Fruit fly (Drosophila melanogaster): Measurements from ENCODE around the gene CG42504.

The CG42504 gene

DNA sequence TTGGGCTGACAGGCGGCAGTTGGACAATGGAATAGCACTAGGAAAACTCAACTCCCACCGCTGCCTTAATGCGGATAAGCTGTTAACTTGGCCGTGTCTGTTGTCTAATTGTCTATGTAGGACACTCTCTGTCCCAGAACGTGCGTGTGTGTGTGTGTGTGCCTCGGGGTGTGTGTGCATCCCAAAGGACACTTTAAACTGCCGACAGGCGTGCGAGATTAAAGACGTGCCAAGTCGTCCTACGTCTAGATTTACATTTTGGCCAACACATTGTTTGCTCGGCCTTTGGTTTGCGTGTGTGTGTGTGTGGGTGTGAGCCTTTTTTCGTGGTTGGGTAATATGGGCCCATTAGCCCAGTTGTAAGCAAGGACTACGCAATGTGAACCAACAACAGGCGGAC lies 33.4 kb downstream of the CG42504 start:
- TF ChIP-seq CG13204 (GFP tag; optimal IDR thresholded peaks at IDR 0.05) (no peak), CG8159 (tag; optimal IDR thresholded peaks at IDR 0.05) (no peak), CG4496 (GFP tag; IDR thresholded peaks at IDR 0.05) (no peak), rn (GFP tag; IDR thresholded peaks at IDR 0.05) (no peak), CG15710 (tag; optimal IDR thresholded peaks at IDR 0.05) (no peak), CG9948 (tag; optimal IDR thresholded peaks at IDR 0.05) (no peak), CG10348 (GFP tag; IDR thresholded peaks at IDR 0.05) (no peak), CG34367 (tag; optimal IDR thresholded peaks at IDR 0.05) (no peak), CG14655 (GFP tag; optimal IDR thresholded peaks at IDR 0.05) (no peak), CG32121 (GFP tag; IDR thresholded peaks at IDR 0.05) (no peak), D1 (tag; optimal IDR thresholded peaks at IDR 0.05) (no peak), CG12605 (GFP tag; IDR thresholded peaks at IDR 0.05) (no peak)

DNA sequence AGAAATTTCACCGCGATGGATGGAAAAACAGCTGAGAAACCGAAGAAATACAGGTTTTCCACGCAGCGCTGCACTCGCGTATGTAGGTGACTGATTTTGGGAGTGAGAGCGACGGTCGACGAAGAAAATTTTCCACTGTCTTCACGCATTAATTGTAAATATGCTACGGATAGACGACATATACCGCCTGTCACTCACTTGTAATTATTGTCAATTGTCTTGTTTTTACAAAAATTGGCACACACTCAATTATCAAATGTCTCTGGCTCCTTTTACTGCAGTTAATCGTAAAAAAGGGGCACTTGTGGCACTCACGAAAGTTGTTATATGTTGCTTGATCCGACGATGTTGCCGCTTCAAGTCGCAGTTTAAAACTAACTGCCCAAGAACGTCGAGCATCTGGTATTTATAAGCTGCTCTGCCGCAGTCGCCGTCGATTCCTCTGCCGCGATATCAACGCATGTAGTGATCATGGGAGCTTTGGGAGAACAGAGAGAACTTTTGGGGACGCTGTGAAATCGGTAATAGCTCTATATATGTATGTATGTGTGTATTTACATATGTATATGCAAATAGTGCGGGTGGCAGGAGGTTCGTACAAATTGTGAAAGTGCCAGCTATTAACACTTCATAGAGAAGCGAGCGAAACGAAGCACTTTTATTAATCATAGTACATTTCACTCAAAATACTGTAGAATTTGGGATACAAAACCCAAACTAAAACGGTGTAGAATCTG lies 38.5 kb downstream of the CG42504 start, which contains the start of gene mfas:
mfas (minus strand) TSS at position 382 of the 737 bp plus-strand sequence.
- TF ChIP-seq Snoo (tag; optimal IDR thresholded peaks at IDR 0.05) = peak; percentile 3
- TF ChIP-seq gl (tag; optimal IDR thresholded peaks at IDR 0.05) = no peak
- no peak for TF ChIP-seq CG8159 (tag; optimal IDR thresholded peaks at IDR 0.05)
- TF ChIP-seq CG4496 (GFP tag; IDR thresholded peaks at IDR 0.05) = 0 out of 3 replicates have a peak, but pooled peaks have one; percentile 38
- peak; percentile 58 for TF ChIP-seq EcR (GFP tag; optimal IDR thresholded peaks at IDR 0.05)
- peak; percentile 51 for TF ChIP-seq Pif1B (GFP tag; optimal IDR thresholded peaks at IDR 0.05)
- TF ChIP-seq CG12605 (GFP tag; IDR thresholded peaks at IDR 0.05) = 0 out of 2 replicates have a peak, but pooled peaks have one; percentile 9
- TF ChIP-seq fd96Ca (GFP tag; IDR thresholded peaks at IDR 0.05) = no peak
- peak; percentile 37 for TF ChIP-seq Pif1A (GFP tag; optimal IDR thresholded peaks at IDR 0.05)
- TF ChIP-seq rn (GFP tag; IDR thresholded peaks at IDR 0.05) = no peak
- peak; percentile 21 for TF ChIP-seq CG13204 (GFP tag; optimal IDR thresholded peaks at IDR 0.05)
- no peak for TF ChIP-seq CG34367 (tag; optimal IDR thresholded peaks at IDR 0.05)

DNA sequence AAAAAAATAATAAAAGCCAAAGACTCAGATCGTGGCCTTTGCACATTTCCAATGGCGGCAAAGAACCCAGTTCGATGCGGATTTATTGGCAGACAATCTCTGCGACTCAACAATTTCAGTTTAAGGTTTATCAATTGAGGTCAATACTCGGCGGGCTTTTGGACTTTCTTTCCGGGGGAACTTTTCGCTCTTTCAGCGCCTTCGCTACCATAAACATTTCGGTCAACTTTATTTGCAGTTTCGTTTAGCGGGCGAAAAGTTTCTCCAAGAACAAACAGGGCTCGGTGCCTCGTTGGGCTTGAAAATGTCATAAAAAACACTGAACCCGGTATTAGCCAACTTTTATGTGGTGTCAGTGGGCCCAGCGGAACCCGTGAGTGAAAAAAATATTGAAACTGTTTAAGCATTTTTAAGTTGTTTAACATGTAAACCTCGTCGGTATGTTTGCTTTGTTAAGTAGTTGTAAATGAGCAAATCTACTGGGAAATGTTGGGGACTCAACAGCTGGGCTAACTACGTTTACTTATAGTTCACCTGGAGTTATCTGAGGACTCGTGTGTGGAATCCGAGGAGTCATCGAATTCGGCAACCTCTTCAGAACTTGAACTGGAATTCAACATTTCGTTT lies 39.9 kb downstream of the CG42504 start:
- TF ChIP-seq CG8301 (tag; optimal IDR thresholded peaks at IDR 0.05) = no peak
- no peak for TF ChIP-seq CG12605 (GFP tag; IDR thresholded peaks at IDR 0.05)
- TF ChIP-seq Ets98B (GFP tag; IDR thresholded peaks at IDR 0.05) = no peak
- TF ChIP-seq D1 (tag; optimal IDR thresholded peaks at IDR 0.05) = no peak
- TF ChIP-seq CG9948 (tag; optimal IDR thresholded peaks at IDR 0.05) = no peak
- TF ChIP-seq CG14655 (GFP tag; optimal IDR thresholded peaks at IDR 0.05) = no peak
- no peak for TF ChIP-seq CG32121 (GFP tag; IDR thresholded peaks at IDR 0.05)
- no peak for TF ChIP-seq CG8159 (tag; optimal IDR thresholded peaks at IDR 0.05)
- no peak for TF ChIP-seq rn (GFP tag; IDR thresholded peaks at IDR 0.05)
- TF ChIP-seq Snoo (tag; optimal IDR thresholded peaks at IDR 0.05) = no peak
- no peak for TF ChIP-seq CG34367 (tag; optimal IDR thresholded peaks at IDR 0.05)
- TF ChIP-seq Pif1A (GFP tag; optimal IDR thresholded peaks at IDR 0.05) = no peak
- no peak for TF ChIP-seq Pif1B (GFP tag; optimal IDR thresholded peaks at IDR 0.05)
- no peak for TF ChIP-seq CG4496 (GFP tag; IDR thresholded peaks at IDR 0.05)
- no peak for TF ChIP-seq EcR (GFP tag; optimal IDR thresholded peaks at IDR 0.05)

DNA sequence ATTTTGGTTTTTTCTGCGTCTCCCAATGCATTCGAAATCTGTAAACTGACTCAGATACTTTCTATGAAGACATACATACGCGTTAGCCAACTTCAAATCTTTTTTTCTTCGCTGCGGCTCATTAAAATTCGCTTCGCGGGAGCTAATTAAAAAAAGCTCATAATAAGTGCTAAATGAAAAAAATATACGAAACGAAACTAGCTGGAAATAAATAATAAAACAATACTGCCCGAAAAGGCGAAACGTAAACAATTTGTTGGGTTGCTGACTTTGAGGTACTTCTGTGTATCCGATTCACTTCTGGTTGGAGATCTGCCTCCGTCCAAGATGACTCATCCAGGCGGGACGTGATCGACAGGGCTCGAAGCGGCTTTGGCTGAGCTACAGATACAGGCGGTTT lies 41.6 kb downstream of the CG42504 start:
- TF ChIP-seq CG13204 (GFP tag; optimal IDR thresholded peaks at IDR 0.05) = peak; percentile 42
- TF ChIP-seq Pif1A (GFP tag; optimal IDR thresholded peaks at IDR 0.05) = no peak

DNA sequence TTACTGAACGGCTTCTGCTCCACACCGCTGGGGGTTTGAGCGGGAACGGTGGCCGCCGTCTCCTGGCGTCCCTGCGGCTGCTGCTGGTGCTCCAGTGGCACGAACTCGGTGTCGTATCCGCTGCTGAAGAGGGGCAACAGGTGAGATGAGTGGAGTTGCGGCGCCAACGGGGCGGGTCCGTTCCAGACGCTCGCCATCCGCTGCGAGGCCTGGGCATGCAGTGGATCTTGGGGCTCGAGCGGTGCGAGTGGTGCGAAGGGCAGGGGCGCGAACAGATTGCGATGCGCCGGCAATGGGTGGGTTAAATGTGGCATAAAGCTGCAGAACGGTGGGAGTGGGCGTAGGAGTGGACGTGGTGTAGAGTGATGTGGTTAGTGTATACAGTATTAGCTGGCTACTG lies 42.4 kb downstream of the CG42504 start:
- TF ChIP-seq D1 (tag; optimal IDR thresholded peaks at IDR 0.05) (no peak), Pif1A (GFP tag; optimal IDR thresholded peaks at IDR 0.05) (no peak), CG13204 (GFP tag; optimal IDR thresholded peaks at IDR 0.05) (peak; percentile 87)

DNA sequence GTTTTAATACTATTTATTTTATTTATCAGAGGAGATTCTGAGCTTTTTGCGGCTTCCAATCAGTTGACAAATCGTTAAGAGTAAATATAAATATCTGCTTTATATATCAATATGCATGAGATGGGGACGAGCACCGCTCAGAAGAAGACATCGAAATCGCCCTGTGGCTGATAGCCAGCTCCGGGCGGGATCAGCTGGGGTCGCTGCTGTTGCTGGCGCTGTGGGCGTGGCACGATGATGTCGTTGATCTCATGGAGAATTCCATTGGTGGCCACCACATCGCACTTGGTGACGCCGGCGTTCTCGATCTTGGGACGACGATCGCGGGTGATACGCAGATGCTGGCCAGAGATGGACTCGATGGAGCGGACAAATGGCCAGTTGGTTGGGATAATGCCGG lies 46.7 kb downstream of the CG42504 start:
- TF ChIP-seq CG34367 (tag; optimal IDR thresholded peaks at IDR 0.05) (no peak), EcR (GFP tag; optimal IDR thresholded peaks at IDR 0.05) (peak; percentile 79)

DNA sequence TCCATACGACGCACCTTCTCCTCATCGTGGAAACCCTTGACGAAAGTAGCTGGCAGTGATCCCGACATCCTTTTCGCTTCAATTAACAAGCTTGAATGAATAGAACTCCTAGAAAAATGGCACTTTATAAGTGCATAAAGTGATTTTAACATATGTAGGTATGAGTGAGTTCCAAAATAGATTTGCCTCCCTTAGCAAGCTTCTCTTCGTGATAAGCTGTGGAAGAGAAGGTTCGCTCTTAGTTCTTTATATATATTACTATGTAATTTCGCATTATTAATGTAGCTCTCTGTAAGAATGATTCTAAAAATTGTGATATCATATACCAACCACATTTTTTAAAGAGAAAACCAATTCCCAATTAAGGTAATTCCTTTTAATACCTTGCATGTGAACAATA lies 47.1 kb downstream of the CG42504 start, which contains the start of gene CG3397:
CG3397 (minus strand) TSS at position 101 of the 400 bp plus-strand sequence.
- TF ChIP-seq CG8301 (tag; optimal IDR thresholded peaks at IDR 0.05) = no peak
- TF ChIP-seq fd96Ca (GFP tag; IDR thresholded peaks at IDR 0.05) = no peak
- TF ChIP-seq Pif1B (GFP tag; optimal IDR thresholded peaks at IDR 0.05) = no peak
- TF ChIP-seq D1 (tag; optimal IDR thresholded peaks at IDR 0.05) = no peak
- no peak for TF ChIP-seq Ets98B (GFP tag; IDR thresholded peaks at IDR 0.05)
- no peak for TF ChIP-seq CG8159 (tag; optimal IDR thresholded peaks at IDR 0.05)
- no peak for TF ChIP-seq CG12605 (GFP tag; IDR thresholded peaks at IDR 0.05)

All from whole organism, pupa.